Worm (Caenorhabditis elegans) whole organism, late embryonic: ENCODE results near the gene ZK892.3.

Experiments used
- F13H6.1 ChIP-seq: sonication (generic microtip); optimal IDR thresholded peaks from 2 replicates; lab custom pipeline; 2016; ENCODE audit warnings: missing genetic modification characterization, missing compliant biosample characterization
- K02D7.2 ChIP-seq: sonication (generic microtip); optimal IDR thresholded peaks from 2 replicates; lab custom pipeline; 2017; ENCODE audit warnings: mild to moderate bottlenecking, missing genetic modification characterization, missing compliant biosample characterization
- T23F11.4 ChIP-seq: fragments of 200-800 bp; sonication (Bioruptor generic); optimal IDR thresholded peaks from 2 replicates; lab custom pipeline; 2018; ENCODE audit warnings: mild to moderate bottlenecking, missing genetic modification characterization, missing compliant biosample characterization
- Y22D7AL.16 ChIP-seq: sonication (generic microtip); optimal IDR thresholded peaks from 2 replicates; lab custom pipeline; 2016; ENCODE audit warnings: missing genetic modification characterization, missing compliant biosample characterization
- ahr-1 ChIP-seq: sonication (generic microtip); optimal IDR thresholded peaks from 2 replicates; lab custom pipeline; 2016; ENCODE audit warnings: missing genetic modification characterization, missing compliant biosample characterization
- ama-1 ChIP-seq: fragments of 150-350 bp; optimal IDR thresholded peaks from 2 replicates; lab custom pipeline; 2014
- ceh-14 ChIP-seq: sonication (generic microtip); optimal IDR thresholded peaks from 2 replicates; lab custom pipeline; 2016; ENCODE audit warnings: missing genotype, missing genetic modification characterization, missing compliant biosample characterization
- ceh-18 ChIP-seq: sonication (generic microtip); optimal IDR thresholded peaks from 2 replicates; lab custom pipeline; 2016; ENCODE audit warnings: missing genetic modification characterization, missing compliant biosample characterization
- ceh-19 ChIP-seq: fragments of 200-800 bp; sonication (Bioruptor generic); optimal IDR thresholded peaks from 2 replicates; lab custom pipeline; 2018; ENCODE audit warnings: mild to moderate bottlenecking, missing genetic modification characterization, missing compliant biosample characterization
- ceh-2 ChIP-seq: sonication (generic microtip); optimal IDR thresholded peaks from 2 replicates; lab custom pipeline; 2016; ENCODE audit warnings: missing genotype, missing genetic modification characterization, missing compliant biosample characterization
- ceh-22 ChIP-seq: sonication (generic microtip); optimal IDR thresholded peaks from 2 replicates; lab custom pipeline; 2017; ENCODE audit warnings: missing biosample characterization, missing genetic modification characterization
- ceh-24 ChIP-seq: sonication (generic microtip); optimal IDR thresholded peaks from 2 replicates; lab custom pipeline; 2016; ENCODE audit warnings: mild to moderate bottlenecking, missing genetic modification characterization, missing compliant biosample characterization
- ceh-31 ChIP-seq: sonication (generic microtip); optimal IDR thresholded peaks from 2 replicates; lab custom pipeline; 2016; ENCODE audit warnings: missing genetic modification characterization, missing compliant biosample characterization
- ceh-34 ChIP-seq: sonication (generic microtip); optimal IDR thresholded peaks from 2 replicates; lab custom pipeline; 2016; ENCODE audit warnings: mild to moderate bottlenecking, missing genetic modification characterization, missing compliant biosample characterization
- ceh-45 ChIP-seq: fragments of 200-800 bp; sonication (Bioruptor generic); IDR thresholded peaks from 2 replicates; pipeline ENCODE4 v1.3.6; 2022; ENCODE audit warnings: missing genetic modification reagents, missing genetic modification characterization, missing compliant biosample characterization
- ceh-9 ChIP-seq: sonication (generic microtip); optimal IDR thresholded peaks from 2 replicates; lab custom pipeline; 2016; ENCODE audit warnings: mild to moderate bottlenecking, missing genetic modification characterization, inconsistent platforms, missing compliant biosample characterization
- che-1 ChIP-seq: sonication (generic microtip); optimal IDR thresholded peaks from 2 replicates; lab custom pipeline; 2016; ENCODE audit warnings: mild to moderate bottlenecking, missing genetic modification characterization, missing compliant biosample characterization
- dve-1 ChIP-seq: sonication (generic microtip); optimal IDR thresholded peaks from 2 replicates; lab custom pipeline; 2017; ENCODE audit warnings: antibody characterized with exemption, mild to moderate bottlenecking, missing genetic modification characterization, missing compliant biosample characterization
- elt-2 ChIP-seq: sonication (generic microtip); optimal IDR thresholded peaks from 2 replicates; lab custom pipeline; 2016; ENCODE audit warnings: missing genetic modification reagents, missing genetic modification characterization, missing compliant biosample characterization
- elt-4 ChIP-seq: sonication (generic microtip); optimal IDR thresholded peaks from 2 replicates; lab custom pipeline; 2016; ENCODE audit warnings: missing genetic modification characterization, missing compliant biosample characterization
- ets-4 ChIP-seq: sonication (generic microtip); optimal IDR thresholded peaks from 2 replicates; lab custom pipeline; 2016; ENCODE audit warnings: missing genetic modification characterization, missing compliant biosample characterization
- fax-1 ChIP-seq: sonication (generic microtip); optimal IDR thresholded peaks from 2 replicates; lab custom pipeline; 2016; ENCODE audit warnings: missing genotype, missing genetic modification characterization, missing compliant biosample characterization
- fkh-6 ChIP-seq: sonication (generic microtip); optimal IDR thresholded peaks from 2 replicates; lab custom pipeline; 2016; ENCODE audit warnings: missing genetic modification characterization, missing compliant biosample characterization
- hlh-13 ChIP-seq: fragments of 200-800 bp; sonication (Bioruptor generic); optimal IDR thresholded peaks from 2 replicates; lab custom pipeline; 2018; ENCODE audit warnings: mild to moderate bottlenecking, missing genetic modification characterization, missing compliant biosample characterization
- hlh-30 ChIP-seq: sonication (generic microtip); optimal IDR thresholded peaks from 2 replicates; lab custom pipeline; 2017; ENCODE audit warnings: antibody characterized with exemption, missing genetic modification characterization, missing compliant biosample characterization; ENCODE audit not compliant: insufficient read depth
- lim-6 ChIP-seq: sonication (generic microtip); optimal IDR thresholded peaks from 2 replicates; lab custom pipeline; 2016; ENCODE audit warnings: missing genetic modification characterization, missing compliant biosample characterization
- madf-2 ChIP-seq: sonication (generic microtip); optimal IDR thresholded peaks from 2 replicates; lab custom pipeline; 2017; ENCODE audit warnings: missing genetic modification characterization, missing compliant biosample characterization
- nfya-1 ChIP-seq: sonication (generic microtip); optimal IDR thresholded peaks from 2 replicates; lab custom pipeline; 2017; ENCODE audit warnings: missing genetic modification characterization, mild to moderate bottlenecking, missing compliant biosample characterization, antibody characterized with exemption, moderate library complexity
- pax-1 ChIP-seq: fragments of 150-350 bp; optimal IDR thresholded peaks from 2 replicates; lab custom pipeline; 2014; ENCODE audit warnings: missing biosample characterization, missing genetic modification characterization
- pros-1 ChIP-seq: fragments of 150-350 bp; optimal IDR thresholded peaks from 2 replicates; lab custom pipeline; 2014; ENCODE audit warnings: missing biosample characterization, missing genetic modification reagents, missing genetic modification characterization
- ref-2 ChIP-seq: sonication (generic microtip); optimal IDR thresholded peaks from 2 replicates; lab custom pipeline; 2016; ENCODE audit warnings: missing genetic modification characterization, missing compliant biosample characterization
- rnt-1 ChIP-seq: sonication (generic microtip); optimal IDR thresholded peaks from 2 replicates; lab custom pipeline; 2016; ENCODE audit warnings: missing genetic modification characterization, missing compliant biosample characterization
- sdc-2 ChIP-seq: sonication (generic microtip); optimal IDR thresholded peaks from 2 replicates; lab custom pipeline; 2016; ENCODE audit warnings: missing genotype, missing genetic modification characterization, missing compliant biosample characterization
- sox-2 ChIP-seq: fragments of 200-800 bp; sonication (Bioruptor generic); IDR thresholded peaks from 2 replicates; pipeline ENCODE4 v1.3.6; 2022; ENCODE audit warnings: missing genetic modification reagents, missing genetic modification characterization, missing compliant biosample characterization
- syd-9 ChIP-seq: sonication (generic microtip); optimal IDR thresholded peaks from 2 replicates; lab custom pipeline; 2016; ENCODE audit warnings: mild to moderate bottlenecking, missing genetic modification characterization, moderate library complexity, missing compliant biosample characterization
- tbx-2 ChIP-seq: sonication (generic microtip); optimal IDR thresholded peaks from 2 replicates; lab custom pipeline; 2016; ENCODE audit warnings: missing genetic modification characterization, missing compliant biosample characterization
- ttx-3 ChIP-seq: sonication (generic microtip); optimal IDR thresholded peaks from 2 replicates; lab custom pipeline; 2016; ENCODE audit warnings: missing genetic modification reagents, missing genetic modification characterization, missing compliant biosample characterization
- unc-42 ChIP-seq: sonication (generic microtip); optimal IDR thresholded peaks from 2 replicates; lab custom pipeline; 2016; ENCODE audit warnings: missing genotype, missing genetic modification characterization, missing compliant biosample characterization
- unc-55 ChIP-seq: sonication (generic microtip); optimal IDR thresholded peaks from 2 replicates; lab custom pipeline; 2017; ENCODE audit warnings: missing biosample characterization, missing genetic modification reagents, missing genetic modification characterization
- unc-86 ChIP-seq: sonication (generic microtip); optimal IDR thresholded peaks from 2 replicates; lab custom pipeline; 2016; ENCODE audit warnings: missing genetic modification characterization, missing compliant biosample characterization
- zip-5 ChIP-seq: sonication (generic microtip); optimal IDR thresholded peaks from 2 replicates; lab custom pipeline; 2016; ENCODE audit warnings: missing genetic modification characterization, missing compliant biosample characterization

Gene ZK892.3

DNA sequence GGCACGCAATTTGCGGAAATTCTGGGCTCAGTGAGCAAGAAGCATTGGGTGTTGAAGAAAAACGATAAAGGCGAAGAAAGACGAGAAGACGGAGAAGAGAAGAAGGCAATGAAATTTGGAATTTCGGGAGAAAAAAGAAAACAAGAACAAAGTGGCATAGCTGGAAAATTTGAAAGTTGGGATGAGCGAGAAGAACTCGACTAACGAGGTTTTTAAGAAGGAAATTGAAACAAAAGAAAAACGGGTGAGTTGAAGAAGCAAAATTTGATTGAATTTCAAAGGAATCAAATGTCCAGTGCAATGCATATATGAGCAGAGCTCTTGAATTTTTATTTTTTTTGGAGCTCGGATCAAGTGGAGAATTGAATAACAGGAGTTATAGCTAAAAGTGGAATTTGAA lies 20.1 kb downstream of the ZK892.3 start:
- TF ChIP-seq unc-42 (tag; lab: Kevin White, UChicago) (peak; percentile 91), lim-6 (tag; lab: Kevin White, UChicago) (no peak)

DNA sequence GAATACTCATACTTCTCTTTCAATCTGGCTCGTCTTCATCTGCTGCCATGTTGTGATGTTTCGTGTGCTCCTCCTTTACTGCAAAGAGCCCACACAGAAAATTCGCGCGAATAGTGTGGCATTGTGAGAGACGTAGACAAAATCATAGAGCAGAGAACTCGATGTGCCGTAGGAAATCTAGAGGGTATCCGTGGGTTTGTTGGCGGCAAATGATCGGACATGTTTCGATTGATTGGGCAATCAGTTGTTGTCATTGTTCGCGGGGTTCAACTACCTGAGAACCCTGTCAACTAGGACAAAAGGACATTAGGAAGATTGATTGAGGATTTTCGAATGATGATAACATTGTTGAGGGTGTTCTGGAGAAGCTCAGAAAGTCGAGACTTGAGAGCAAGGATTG lies 23.4 kb downstream of the ZK892.3 start:
- TF ChIP-seq rnt-1 (peak; percentile 35), unc-55 (GFP tag; lab: Kevin White, UChicago) (peak; percentile 93), che-1 (tag; lab: Kevin White, UChicago) (no peak)
- TF ChIP-seq, all 69 proteins: peak for 2

DNA sequence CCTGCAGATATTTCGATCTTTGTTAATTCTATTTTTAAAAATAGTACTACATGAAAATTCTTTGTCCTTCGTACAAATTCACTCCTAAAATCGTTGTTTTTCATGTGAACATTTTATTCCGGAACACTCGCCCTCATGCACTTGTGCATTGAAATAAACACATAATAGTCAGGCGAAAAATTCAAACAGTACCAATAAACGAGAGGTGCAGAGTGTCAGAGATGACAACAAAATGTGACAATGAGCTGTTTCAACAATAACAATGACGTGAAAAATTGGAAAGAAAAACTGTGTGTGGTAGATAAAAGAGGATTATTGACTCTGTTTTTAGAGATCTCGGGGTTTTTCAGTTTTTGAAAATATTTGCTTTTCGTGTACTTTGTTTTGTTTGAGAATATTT lies 26.5 kb downstream of the ZK892.3 start, which contains the start of gene F52H3.6:
F52H3.6 (minus strand) TSS at position 228 of the 400 bp plus-strand sequence.
- no peak for TF ChIP-seq ceh-9 (tag; lab: Kevin White, UChicago)
- no peak for TF ChIP-seq zip-5 (tag; lab: Kevin White, UChicago)
- no peak for TF ChIP-seq madf-2 (tag; lab: Kevin White, UChicago)
- TF ChIP-seq ama-1 (lab: Kevin White, UChicago): no peak
- TF ChIP-seq fkh-6: no peak
- TF ChIP-seq ahr-1 (tag; lab: Kevin White, UChicago): no peak
- no peak for TF ChIP-seq ceh-19 (GFP tag; lab: Kevin White, UChicago)
- no peak for TF ChIP-seq ceh-18
- TF ChIP-seq ceh-22 (tag; lab: Kevin White, UChicago): no peak
- TF ChIP-seq pax-1 (tag; lab: Kevin White, UChicago): no peak
- TF ChIP-seq ceh-24 (tag; lab: Kevin White, UChicago): no peak
- no peak for TF ChIP-seq unc-86 (tag; lab: Kevin White, UChicago)
- no peak for TF ChIP-seq pros-1 (tag; lab: Kevin White, UChicago)
- no peak for TF ChIP-seq elt-2 (tag; lab: Kevin White, UChicago)
- TF ChIP-seq rnt-1: no peak
- no peak for TF ChIP-seq che-1 (tag; lab: Kevin White, UChicago)
- no peak for TF ChIP-seq syd-9 (tag; lab: Kevin White, UChicago)
- TF ChIP-seq sdc-2 (tag; lab: Kevin White, UChicago): no peak

DNA sequence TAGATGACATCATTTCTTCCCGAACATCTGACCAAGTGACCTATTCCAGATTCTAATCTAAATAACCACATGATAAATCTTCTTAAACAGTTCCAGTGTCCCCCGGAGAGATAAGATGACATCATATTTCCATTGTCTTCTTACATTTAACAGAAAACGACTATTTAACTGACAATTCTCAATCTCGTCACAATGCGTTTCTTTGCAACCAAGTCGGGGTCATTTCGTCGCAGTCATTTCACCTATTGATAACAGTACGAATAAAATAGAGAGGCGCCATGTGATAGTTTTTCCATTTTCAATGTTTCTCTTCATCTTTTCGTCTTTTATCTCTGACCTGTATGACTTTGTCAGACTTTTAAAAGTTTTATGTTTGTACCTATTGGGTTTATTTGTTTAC lies 27.4 kb downstream of the ZK892.3 start:
- no peak for TF ChIP-seq elt-4 (tag; lab: Kevin White, UChicago)
- TF ChIP-seq T23F11.4 (GFP tag; lab: Kevin White, UChicago): no peak
- TF ChIP-seq elt-2 (tag; lab: Kevin White, UChicago): no peak
- TF ChIP-seq ets-4: no peak
- TF ChIP-seq Y22D7AL.16 (tag; lab: Kevin White, UChicago): no peak
- TF ChIP-seq syd-9 (tag; lab: Kevin White, UChicago): no peak
- no peak for TF ChIP-seq nfya-1
- no peak for TF ChIP-seq hlh-13 (GFP tag; lab: Kevin White, UChicago)

DNA sequence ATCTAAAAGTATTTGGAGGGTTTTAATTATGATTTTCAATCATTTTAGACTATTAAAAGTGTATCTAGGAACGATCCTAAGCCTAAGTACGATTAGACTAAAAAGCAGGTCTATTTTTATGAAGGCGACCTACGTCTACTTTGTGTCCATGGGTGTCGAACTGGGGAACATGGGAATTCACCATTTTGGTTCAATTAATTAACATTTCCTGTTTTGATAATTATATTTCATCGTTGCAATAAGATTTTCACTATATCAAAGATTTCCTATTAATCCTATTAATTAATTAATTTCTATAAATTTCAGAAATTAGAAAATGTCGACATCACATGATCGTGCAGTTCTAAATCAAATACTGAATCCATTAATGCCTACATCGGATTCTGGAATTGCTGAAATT lies 28.2 kb downstream of the ZK892.3 start, which contains the start of gene ttc-36:
ttc-36 (plus strand) TSS at position 301 of the 400 bp plus-strand sequence.
- TF ChIP-seq ceh-22 (tag; lab: Kevin White, UChicago) (no peak), K02D7.2 (tag; lab: Kevin White, UChicago) (no peak), sdc-2 (tag; lab: Kevin White, UChicago) (no peak)
- TF ChIP-seq, all 69 proteins: peak for 0

DNA sequence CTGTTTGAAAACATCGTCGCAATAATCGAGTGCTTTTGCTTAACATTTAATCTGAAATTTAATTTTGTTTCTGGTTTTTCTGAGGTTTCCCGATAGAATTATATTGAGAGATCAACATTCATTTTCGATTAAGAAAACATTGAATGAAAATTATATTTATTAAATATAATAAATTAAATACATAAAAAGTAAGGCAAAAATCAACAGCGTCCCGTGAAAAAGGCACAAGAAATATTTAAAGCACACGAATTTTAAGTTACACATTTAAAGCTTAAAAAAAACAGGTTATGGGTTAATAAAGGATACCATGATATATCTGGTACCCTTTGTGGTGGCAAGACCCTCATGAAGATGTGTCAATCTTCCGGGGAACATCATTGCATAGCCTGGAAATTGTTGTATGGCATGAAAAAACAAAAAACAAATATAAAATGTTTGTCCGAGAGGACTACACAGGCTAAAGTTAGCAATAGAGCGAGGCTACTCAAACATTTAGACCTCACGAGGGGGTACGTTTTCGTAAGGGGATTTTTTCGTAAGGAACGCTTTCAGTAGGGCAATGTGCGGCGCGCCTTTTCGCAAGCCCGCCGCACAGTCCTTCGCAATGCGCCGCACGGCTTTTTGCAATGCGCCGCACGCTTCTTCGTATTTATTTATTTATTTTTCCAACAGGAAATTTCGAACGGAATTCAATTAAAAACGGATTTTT lies 31.7 kb downstream of the ZK892.3 start, which contains the start of gene mtcu-2:
mtcu-2 (minus strand) TSS at position 51 of the 709 bp plus-strand sequence.
- TF ChIP-seq unc-86 (tag; lab: Kevin White, UChicago) (peak; percentile 2), rnt-1 (peak; percentile 56), ttx-3 (tag; lab: Kevin White, UChicago) (peak; percentile 0), ceh-34 (tag; lab: Kevin White, UChicago) (peak; percentile 54), sox-2 (peak; percentile 73), dve-1 (tag; lab: Kevin White, UChicago) (peak; percentile 33), lim-6 (tag; lab: Kevin White, UChicago) (peak; percentile 49), ceh-14 (tag; lab: Kevin White, UChicago) (peak; percentile 60), elt-2 (tag; lab: Kevin White, UChicago) (peak; percentile 36), nfya-1 (peak; percentile 76), ceh-18 (peak; percentile 45), F13H6.1 (tag; lab: Kevin White, UChicago) (peak; percentile 32), ceh-31 (tag; lab: Kevin White, UChicago) (peak; percentile 85), ref-2 (tag; lab: Kevin White, UChicago) (peak; percentile 47), ceh-45 (peak; percentile 95), hlh-30 (tag; lab: Kevin White, UChicago) (peak; percentile 10), tbx-2 (peak; percentile 75), fax-1 (tag; lab: Kevin White, UChicago) (peak; percentile 23), ets-4 (peak; percentile 74), ceh-2 (tag; lab: Kevin White, UChicago) (peak; percentile 53), ahr-1 (tag; lab: Kevin White, UChicago) (peak; percentile 19)
